Worm (Caenorhabditis elegans): ENCODE results near the gene kmo-1.

kmo-1 gene

ce11 chrV:12036129-12036528 is 34.2 kb downstream of the kmo-1 start:
- TF ChIP-seq saeg-2 (GFP tag; IDR thresholded peaks at IDR 0.05) (no peak), ceh-32 (tag; optimal IDR thresholded peaks at IDR 0.05; ENCODE audit: poor library complexity) (no peak), aly-2 (tag; optimal IDR thresholded peaks at IDR 0.05) (no peak), ceh-44 (GFP tag; IDR thresholded peaks at IDR 0.05) (no peak), lim-7 (GFP tag; IDR thresholded peaks at IDR 0.05) (no peak), spr-1 (tag; optimal IDR thresholded peaks at IDR 0.05) (no peak), dmd-6 (GFP tag; IDR thresholded peaks at IDR 0.05) (no peak), hlh-30 (tag; optimal IDR thresholded peaks at IDR 0.05; ENCODE audit: insufficient read depth) (no peak), daf-19 (GFP tag; conservative IDR thresholded peaks at IDR 0.05) (no peak), Y105C5A.15 (GFP tag; IDR thresholded peaks at IDR 0.05) (no peak), snpc-4 (tag; optimal IDR thresholded peaks at IDR 0.05) (no peak), hmg-1.1 (GFP tag; IDR thresholded peaks at IDR 0.05) (no peak), spr-3 (GFP tag; optimal IDR thresholded peaks at IDR 0.05) (no peak), zfp-3 (GFP tag; conservative IDR thresholded peaks at IDR 0.05) (no peak), lin-1 (GFP tag; IDR thresholded peaks at IDR 0.05) (no peak), php-3 (GFP tag; IDR thresholded peaks at IDR 0.05) (no peak)

- no peak for TF ChIP-seq unc-130 (GFP tag; optimal IDR thresholded peaks at IDR 0.05)
- no peak for TF ChIP-seq madf-5 (GFP tag; IDR thresholded peaks at IDR 0.05)
- TF ChIP-seq R02D3.7 (tag; optimal IDR thresholded peaks at IDR 0.05), result no peak
- TF ChIP-seq aha-1 (tag), result peak; percentile 13
These were observed 36.5 kb downstream of the kmo-1 start for ce11 chrV:12033841-12034240.

ce11 chrV:12032060-12032459 is 38.3 kb downstream of the kmo-1 start, which contains the start of gene pkc-1:
Gene pkc-1, minus strand, starts transcription at chrV:12032160.
- TF ChIP-seq attf-4 (tag; optimal IDR thresholded peaks at IDR 0.05) (no peak), lin-15B (tag; optimal IDR thresholded peaks at IDR 0.05) (no peak), F10B5.3 (tag; optimal IDR thresholded peaks at IDR 0.05) (no peak), aha-1 (tag) (peak; percentile 52)

- TF ChIP-seq zfp-3 (GFP tag; conservative IDR thresholded peaks at IDR 0.05), result no peak
- no peak for TF ChIP-seq nhr-237 (tag; optimal IDR thresholded peaks at IDR 0.05)
- TF ChIP-seq nhr-42 (GFP tag; IDR thresholded peaks at IDR 0.05), result no peak
- TF ChIP-seq ceh-44 (GFP tag; IDR thresholded peaks at IDR 0.05), result no peak
- no peak for TF ChIP-seq unc-62 (GFP tag; optimal IDR thresholded peaks at IDR 0.05 in 1 of 2)
- TF ChIP-seq unc-62 (tag; optimal IDR thresholded peaks at IDR 0.05), result no peak
- TF ChIP-seq ZK337.2 (GFP tag; IDR thresholded peaks at IDR 0.05), result no peak
- no peak for TF ChIP-seq ces-1 (GFP tag; optimal IDR thresholded peaks at IDR 0.05)
- no peak for TF ChIP-seq cey-2 (tag; optimal IDR thresholded peaks at IDR 0.05; ENCODE audit: borderline replicate concordance, insufficient read depth)
- TF ChIP-seq mxl-2 (GFP tag; conservative IDR thresholded peaks at IDR 0.05), result no peak
- TF ChIP-seq ceh-28 (tag; optimal IDR thresholded peaks at IDR 0.05), result no peak
These were observed 42.2 kb downstream of the kmo-1 start for ce11 chrV:12028151-12028550.

- TF ChIP-seq vab-7 (GFP tag; IDR thresholded peaks at IDR 0.05) (peak; percentile 24; the same call in 1 of the 2 replicates), dve-1 (tag; optimal IDR thresholded peaks at IDR 0.05; ENCODE audit: insufficient read depth) (peak; percentile 3), fkh-10 (GFP tag; optimal IDR thresholded peaks at IDR 0.05) (peak; percentile 93), unc-62 (GFP tag; optimal IDR thresholded peaks at IDR 0.05 in 1 of 2) (peak in 1 of 2 experiments; percentile 89), unc-62 (tag; optimal IDR thresholded peaks at IDR 0.05) (no peak), hlh-30 (tag; optimal IDR thresholded peaks at IDR 0.05; ENCODE audit: insufficient read depth) (peak; percentile 86), daf-8 (GFP tag; IDR thresholded peaks at IDR 0.05) (no peak), mep-1 (tag; optimal IDR thresholded peaks at IDR 0.05) (peak; percentile 31), sdz-12 (GFP tag; optimal IDR thresholded peaks at IDR 0.05) (no peak), rbr-2 (tag; optimal IDR thresholded peaks at IDR 0.05) (peak; percentile 76), daf-16 (GFP tag; optimal IDR thresholded peaks at IDR 0.05) (peak in 1 of 2 experiments; percentile 33), daf-16 (tag; optimal IDR thresholded peaks at IDR 0.05) (no peak), hif-1 (tag; optimal IDR thresholded peaks at IDR 0.05) (peak in 1 of 2 experiments; percentile 5), lin-38 (GFP tag; IDR thresholded peaks at IDR 0.05) (no peak), D1046.2 (GFP tag; IDR thresholded peaks at IDR 0.05) (no peak), hmg-1.1 (GFP tag; IDR thresholded peaks at IDR 0.05) (peak; percentile 68), nhr-11 (tag; optimal IDR thresholded peaks at IDR 0.05) (peak; percentile 83)
These were observed 43.3 kb downstream of the kmo-1 start for ce11 chrV:12026878-12027477.
